Fruit fly (Drosophila melanogaster) whole organism, embryonic: ENCODE results near the gene CG15418.
A peak's percentile ranks its signal among the peaks of the same experiment; 100 is the strongest.

Experiments
- CG11723 ChIP-seq: fragments of 200-800 bp; sonication (Bioruptor generic); optimal IDR thresholded peaks from 2 replicates; lab custom pipeline; 2017; ENCODE audit warnings: missing biosample characterization, mild to moderate bottlenecking, missing genetic modification characterization
- CG13296 ChIP-seq: fragments of 200-800 bp; sonication (Bioruptor generic); optimal IDR thresholded peaks from 3 replicates; lab custom pipeline; 2018; ENCODE audit warnings: missing biosample characterization, mild to moderate bottlenecking, missing genetic modification characterization
- CG13624 ChIP-seq: fragments of 200-800 bp; sonication (Bioruptor generic); optimal IDR thresholded peaks from 2 replicates; lab custom pipeline; 2016; ENCODE audit warnings: missing biosample characterization, missing genetic modification characterization
- CG13894 ChIP-seq: fragments of 200-800 bp; sonication (Bioruptor generic); optimal IDR thresholded peaks from 3 replicates; lab custom pipeline; 2018; ENCODE audit warnings: missing biosample characterization, mild to moderate bottlenecking, missing genetic modification characterization, moderate library complexity
- CG17328 ChIP-seq: fragments of 200-800 bp; sonication (Bioruptor generic); IDR thresholded peaks from 2 replicates; pipeline ENCODE4 v1.3.6; 2022; ENCODE audit warnings: missing biosample characterization, missing genetic modification characterization
- CG17385 ChIP-seq: fragments of 200-800 bp; sonication (Bioruptor generic); optimal IDR thresholded peaks from 3 replicates; lab custom pipeline; 2018; ENCODE audit warnings: missing biosample characterization, mild to moderate bottlenecking, missing genetic modification characterization
- CG2116 ChIP-seq: fragments of 200-800 bp; sonication (Bioruptor generic); optimal IDR thresholded peaks from 3 replicates; lab custom pipeline; 2018; ENCODE audit warnings: missing biosample characterization, mild to moderate bottlenecking, missing genetic modification characterization
- CG2875 ChIP-seq: fragments of 200-800 bp; sonication (Bioruptor generic); optimal IDR thresholded peaks from 2 replicates; lab custom pipeline; 2017; ENCODE audit warnings: missing biosample characterization, mild to moderate bottlenecking, missing genetic modification characterization, missing genetic modification reagents
- CG32772 ChIP-seq: fragments of 200-800 bp; sonication (Bioruptor generic); IDR thresholded peaks from 2 replicates; pipeline ENCODE4 v1.3.6; 2022; ENCODE audit warnings: missing biosample characterization, missing genetic modification characterization
- CG34422 ChIP-seq: fragments of 200-800 bp; sonication (Bioruptor generic); IDR thresholded peaks from 3 replicates; pipeline ENCODE4 v1.3.6; 2022; ENCODE audit warnings: missing biosample characterization, missing genetic modification characterization
- CG3847 ChIP-seq: fragments of 200-800 bp; sonication (Bioruptor generic); IDR thresholded peaks from 2 replicates; pipeline ENCODE4 v1.3.6; 2022; ENCODE audit warnings: missing biosample characterization, missing genetic modification characterization
- CG4730 ChIP-seq: fragments of 200-800 bp; sonication (Bioruptor generic); IDR thresholded peaks from 2 replicates; pipeline ENCODE4 v1.3.6; 2022; ENCODE audit warnings: missing biosample characterization, missing genetic modification characterization
- CG6683 ChIP-seq: fragments of 200-800 bp; sonication (Bioruptor generic); optimal IDR thresholded peaks from 2 replicates; lab custom pipeline; 2017; ENCODE audit warnings: missing biosample characterization, mild to moderate bottlenecking, missing genetic modification characterization, missing genetic modification reagents
- D ChIP-seq, 2 experiments: fragments of 200-800 bp in 1 of 2; fragments of >200 bp in 1 of 2; sonication (Bioruptor generic) in 1 of 2; optimal IDR thresholded peaks; 2 replicates in 1 of 2; 3 replicates in 1 of 2; lab custom pipeline; 2017; ENCODE audit warnings: mild to moderate bottlenecking in 1 of 2, missing biosample characterization in 1 of 2, missing genetic modification characterization in 1 of 2, missing genetic modification reagents in 1 of 2
- Dek ChIP-seq: fragments of 200-800 bp; sonication (Bioruptor generic); optimal IDR thresholded peaks from 3 replicates; lab custom pipeline; 2019; ENCODE audit warnings: missing biosample characterization, mild to moderate bottlenecking, missing genetic modification characterization, moderate library complexity
- Dfd ChIP-seq, 2 experiments: fragments of >200 bp; optimal IDR thresholded peaks; 2 replicates each; lab custom pipeline; 2017; ENCODE audit warnings: missing biosample characterization in 2 of 2, missing genetic modification characterization in 2 of 2
- Hand ChIP-seq: fragments of 200-800 bp; sonication (Bioruptor generic); optimal IDR thresholded peaks from 2 replicates; lab custom pipeline; 2017; ENCODE audit warnings: mild to moderate bottlenecking, missing biosample characterization, missing genetic modification reagents, missing genetic modification characterization
- HmgZ ChIP-seq: fragments of 200-800 bp; sonication (Bioruptor generic); optimal IDR thresholded peaks from 2 replicates; lab custom pipeline; 2018; ENCODE audit warnings: missing biosample characterization, mild to moderate bottlenecking, missing genetic modification characterization
- Jarid2 ChIP-seq: fragments of 200-800 bp; sonication (Bioruptor generic); optimal IDR thresholded peaks from 3 replicates; lab custom pipeline; 2017; ENCODE audit warnings: mild to moderate bottlenecking, missing biosample characterization, missing genetic modification reagents, missing genetic modification characterization
- NFAT ChIP-seq: fragments of 200-800 bp; sonication (Bioruptor generic); IDR thresholded peaks from 2 replicates; pipeline ENCODE4 v1.3.6; 2022; ENCODE audit warnings: missing biosample characterization, missing genetic modification characterization
- Side ChIP-seq: fragments of 200-800 bp; sonication (Bioruptor generic); optimal IDR thresholded peaks from 2 replicates; lab custom pipeline; 2016; ENCODE audit warnings: missing biosample characterization, missing genetic modification characterization
- Sin3A ChIP-seq: fragments of >200 bp; optimal IDR thresholded peaks from 2 replicates; lab custom pipeline; 2018
- Sry-δ ChIP-seq: fragments of 200-800 bp; sonication (Bioruptor generic); optimal IDR thresholded peaks from 2 replicates; lab custom pipeline; 2016; ENCODE audit warnings: missing biosample characterization, missing genetic modification characterization
- Trl ChIP-seq, 3 experiments: fragments of >200 bp in 2 of 3; fragments of 200-800 bp in 1 of 3; sonication (Bioruptor generic) in 1 of 3; optimal IDR thresholded peaks; 2 replicates in 1 of 3; 3 replicates in 2 of 3; lab custom pipeline; 2016 to 2017; ENCODE audit warnings: missing biosample characterization in 1 of 3, missing genetic modification characterization in 1 of 3
- Xrp1 ChIP-seq: fragments of 200-800 bp; sonication (Bioruptor generic); IDR thresholded peaks from 2 replicates; pipeline ENCODE4 v1.3.6; 2022; ENCODE audit warnings: missing biosample characterization, missing genetic modification characterization
- ab ChIP-seq: fragments of 200-800 bp; sonication (Bioruptor generic); optimal IDR thresholded peaks from 2 replicates; lab custom pipeline; 2016; ENCODE audit warnings: missing biosample characterization, missing genetic modification characterization
- da ChIP-seq: fragments of 200-800 bp; sonication (Bioruptor generic); optimal IDR thresholded peaks from 2 replicates; lab custom pipeline; 2016; ENCODE audit warnings: missing biosample characterization, missing genetic modification characterization
- dimm ChIP-seq: fragments of 200-800 bp; sonication (Bioruptor generic); IDR thresholded peaks from 2 replicates; pipeline ENCODE4 v1.3.6; 2022; ENCODE audit warnings: missing biosample characterization, missing genetic modification characterization
- dm ChIP-seq: fragments of 200-800 bp; sonication (Bioruptor generic); optimal IDR thresholded peaks from 3 replicates; lab custom pipeline; 2016; ENCODE audit warnings: missing biosample characterization, missing genetic modification characterization
- dmrt11E ChIP-seq: fragments of 200-800 bp; sonication (Bioruptor generic); optimal IDR thresholded peaks from 3 replicates; lab custom pipeline; 2018; ENCODE audit warnings: missing biosample characterization, mild to moderate bottlenecking, missing genetic modification characterization, moderate library complexity
- dmrt99B ChIP-seq: fragments of 200-800 bp; sonication (Bioruptor generic); optimal IDR thresholded peaks from 2 replicates; lab custom pipeline; 2018; ENCODE audit warnings: missing biosample characterization, mild to moderate bottlenecking, missing genetic modification characterization, moderate library complexity
- en ChIP-seq: fragments of 200-800 bp; sonication (Bioruptor generic); optimal IDR thresholded peaks from 2 replicates; lab custom pipeline; 2016; ENCODE audit warnings: missing biosample characterization, missing genetic modification characterization
- eve ChIP-seq, 2 experiments: fragments of >200 bp; optimal IDR thresholded peaks; 2 replicates each; lab custom pipeline; 2017; ENCODE audit warnings: missing biosample characterization in 2 of 2, missing genetic modification characterization in 2 of 2
- gcm ChIP-seq: fragments of 200-800 bp; sonication (Bioruptor generic); optimal IDR thresholded peaks from 2 replicates; lab custom pipeline; 2019; ENCODE audit warnings: missing biosample characterization, mild to moderate bottlenecking, missing genetic modification characterization, moderate library complexity
- gcm2 ChIP-seq: fragments of 200-800 bp; sonication (Bioruptor generic); optimal IDR thresholded peaks from 2 replicates; lab custom pipeline; 2016; ENCODE audit warnings: missing biosample characterization, missing genetic modification characterization
- gt ChIP-seq: fragments of 200-800 bp; sonication (Bioruptor generic); IDR thresholded peaks from 2 replicates; pipeline ENCODE4 v1.3.6; 2022; ENCODE audit warnings: missing biosample characterization, missing genetic modification characterization
- hkb ChIP-seq, 2 experiments: fragments of 200-800 bp in 1 of 2; fragments of >200 bp in 1 of 2; sonication (Bioruptor generic) in 1 of 2; IDR thresholded peaks in 1 of 2; optimal IDR thresholded peaks in 1 of 2; 2 replicates each; pipeline versions ENCODE4 v1.3.6 to Lab custom; 2017 to 2022; ENCODE audit warnings: missing biosample characterization in 1 of 2, missing genetic modification characterization in 1 of 2
- kah ChIP-seq: fragments of 200-800 bp; sonication (Bioruptor generic); optimal IDR thresholded peaks from 2 replicates; lab custom pipeline; 2018; ENCODE audit warnings: missing biosample characterization, mild to moderate bottlenecking, missing genetic modification characterization
- kni ChIP-seq: fragments of 200-800 bp; sonication (Bioruptor generic); optimal IDR thresholded peaks from 3 replicates; lab custom pipeline; 2017; ENCODE audit warnings: mild to moderate bottlenecking, missing biosample characterization, missing genetic modification reagents, missing genetic modification characterization
- luna ChIP-seq: fragments of 200-800 bp; sonication (Bioruptor generic); optimal IDR thresholded peaks from 2 replicates; lab custom pipeline; 2016; ENCODE audit warnings: missing biosample characterization, missing genetic modification characterization
- pfk ChIP-seq: fragments of 200-800 bp; sonication (Bioruptor generic); optimal IDR thresholded peaks from 2 replicates; lab custom pipeline; 2018; ENCODE audit warnings: missing biosample characterization, mild to moderate bottlenecking, missing genetic modification characterization, moderate library complexity
- ranshi ChIP-seq: fragments of 200-800 bp; sonication (Bioruptor generic); IDR thresholded peaks from 2 replicates; pipeline ENCODE4 v1.3.6; 2022; ENCODE audit warnings: missing biosample characterization, missing genetic modification characterization
- sc ChIP-seq, 3 experiments: fragments of >200 bp in 2 of 3; fragments of 200-800 bp in 1 of 3; sonication (Bioruptor generic) in 1 of 3; optimal IDR thresholded peaks; 2 replicates in 2 of 3; 3 replicates in 1 of 3; lab custom pipeline; 2017; ENCODE audit warnings: mild to moderate bottlenecking in 1 of 3, missing biosample characterization in 1 of 3, missing genetic modification characterization in 1 of 3, missing genetic modification reagents in 1 of 3
- scrt ChIP-seq: fragments of 200-800 bp; sonication (Bioruptor generic); optimal IDR thresholded peaks from 2 replicates; lab custom pipeline; 2018; ENCODE audit warnings: missing biosample characterization, mild to moderate bottlenecking, missing genetic modification characterization, moderate library complexity
- sqz ChIP-seq: fragments of 200-800 bp; sonication (Bioruptor generic); optimal IDR thresholded peaks from 3 replicates; lab custom pipeline; 2018; ENCODE audit warnings: missing biosample characterization, mild to moderate bottlenecking, missing genetic modification characterization
- tin ChIP-seq: fragments of 200-800 bp; sonication (Bioruptor generic); optimal IDR thresholded peaks from 3 replicates; lab custom pipeline; 2016; ENCODE audit warnings: missing biosample characterization, missing genetic modification characterization
- twi ChIP-seq: fragments of 200-800 bp; optimal IDR thresholded peaks from 2 replicates; lab custom pipeline; 2019; ENCODE audit warnings: missing biosample characterization, mild to moderate bottlenecking, missing genetic modification characterization, moderate library complexity
- wek ChIP-seq: fragments of 200-800 bp; sonication (Bioruptor generic); optimal IDR thresholded peaks from 3 replicates; lab custom pipeline; 2018; ENCODE audit warnings: missing biosample characterization, mild to moderate bottlenecking, missing genetic modification characterization, moderate library complexity
- zen2 ChIP-seq: fragments of 200-800 bp; sonication (Bioruptor generic); IDR thresholded peaks from 3 replicates; pipeline ENCODE4 v1.3.6; 2022; ENCODE audit warnings: missing biosample characterization, missing genetic modification characterization; ENCODE audit not compliant: partially characterized antibody

Gene CG15418

DNA sequence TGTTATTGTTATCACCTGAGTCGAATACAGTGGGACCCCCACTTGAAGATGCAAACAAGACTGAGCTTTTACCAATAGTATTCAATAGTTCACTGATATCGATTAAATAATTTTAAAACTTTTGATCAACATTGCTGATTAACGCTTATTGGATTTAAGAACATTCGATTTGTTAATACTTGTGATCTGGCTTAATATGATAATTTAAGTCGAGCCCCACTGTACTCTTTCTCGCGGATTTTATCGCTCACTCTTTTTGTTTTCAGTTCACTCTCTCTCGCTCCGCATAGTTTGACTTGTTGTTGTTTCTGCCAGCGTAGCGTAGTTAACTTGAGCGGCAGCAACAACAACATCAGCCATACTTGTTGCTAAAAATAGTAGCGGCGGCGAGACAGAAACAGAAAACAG, 34.2 kb upstream of the CG15418 start (continued):
- TF ChIP-seq CG13296 (GFP tag; lab: Kevin White, UChicago), result peak; percentile 98
- peak; percentile 4 for TF ChIP-seq kah (GFP tag; lab: Kevin White, UChicago)
- no peak for TF ChIP-seq Dfd (GFP tag; optimal IDR thresholded peaks at IDR 0.05; lab: Kevin White, UChicago)
- peak; percentile 97 for TF ChIP-seq kni
- TF ChIP-seq Side, result peak; percentile 99
- peak; percentile 99 for TF ChIP-seq Xrp1 (GFP tag; lab: Robert Waterston, UW)
- peak; percentile 97 for TF ChIP-seq dmrt11E (tag; lab: Kevin White, UChicago)
- no peak for TF ChIP-seq Sin3A (lab: Kevin White, UChicago)
- TF ChIP-seq gcm (GFP tag; lab: Kevin White, UChicago), result peak; percentile 99
- TF ChIP-seq D (optimal IDR thresholded peaks at IDR 0.05; lab: Kevin White, UChicago), result no peak
- TF ChIP-seq D (GFP tag; optimal IDR thresholded peaks at IDR 0.05; lab: Kevin White, UChicago), result peak; percentile 98
- TF ChIP-seq luna (GFP tag; lab: Kevin White, UChicago), result peak; percentile 96
- peak; percentile 97 for TF ChIP-seq sqz (GFP tag; lab: Kevin White, UChicago)
- TF ChIP-seq hkb (optimal IDR thresholded peaks at IDR 0.05; lab: Kevin White, UChicago), result no peak
- TF ChIP-seq hkb (GFP tag; IDR thresholded peaks at IDR 0.05; lab: Robert Waterston, UW), result peak; percentile 99
- peak; percentile 94 for TF ChIP-seq CG4730
- TF ChIP-seq ab, result peak; percentile 94
- TF ChIP-seq scrt, result peak; percentile 97
- TF ChIP-seq CG34422 (GFP tag; lab: Robert Waterston, UW), result peak; percentile 98
- peak; percentile 97 for TF ChIP-seq CG2875 (GFP tag; lab: Kevin White, UChicago)
- peak; percentile 98 for TF ChIP-seq CG11723 (GFP tag; lab: Kevin White, UChicago)
- peak; percentile 98 for TF ChIP-seq Dek (tag; lab: Kevin White, UChicago)
- peak; percentile 98 for TF ChIP-seq Hand (GFP tag; lab: Kevin White, UChicago)
- peak; percentile 88 for TF ChIP-seq Jarid2 (GFP tag; lab: Kevin White, UChicago)
- TF ChIP-seq dm (GFP tag; lab: Kevin White, UChicago), result peak; percentile 96
- peak; percentile 98 for TF ChIP-seq tin (GFP tag; lab: Kevin White, UChicago)
- TF ChIP-seq dmrt99B, result peak; percentile 99
- TF ChIP-seq CG17385 (GFP tag; lab: Kevin White, UChicago), result peak; percentile 97
- peak; percentile 98 for TF ChIP-seq NFAT (GFP tag; lab: Robert Waterston, UW)
- peak; percentile 97 for TF ChIP-seq en
- TF ChIP-seq gt (GFP tag; lab: Robert Waterston, UW), result peak; percentile 95
- TF ChIP-seq sc (optimal IDR thresholded peaks at IDR 0.05; lab: Kevin White, UChicago), result no peak
- TF ChIP-seq sc (GFP tag; optimal IDR thresholded peaks at IDR 0.05; lab: Kevin White, UChicago), result peak; percentile 98
- TF ChIP-seq twi (tag; lab: Kevin White, UChicago), result peak; percentile 96
- TF ChIP-seq CG6683 (GFP tag; lab: Kevin White, UChicago), result peak; percentile 96
- peak; percentile 96 for TF ChIP-seq gcm2 (GFP tag; lab: Kevin White, UChicago)
- peak; percentile 97 for TF ChIP-seq CG13894 (tag; lab: Kevin White, UChicago)
- TF ChIP-seq CG17328, result peak; percentile 97
- peak; percentile 76 for TF ChIP-seq Sry-δ
- peak; percentile 95 for TF ChIP-seq dimm (GFP tag; lab: Robert Waterston, UW)
- TF ChIP-seq CG13624 (GFP tag; lab: Kevin White, UChicago), result peak; percentile 99
- TF ChIP-seq CG32772 (GFP tag; lab: Robert Waterston, UW), result peak; percentile 97
- TF ChIP-seq da (GFP tag; lab: Kevin White, UChicago), result peak; percentile 92
- TF ChIP-seq zen2 (GFP tag; lab: Robert Waterston, UW), result no peak
- peak in 1 of 2 experiments; percentile 99 for TF ChIP-seq eve (GFP tag; optimal IDR thresholded peaks at IDR 0.05; lab: Kevin White, UChicago)
- TF ChIP-seq HmgZ (tag; lab: Kevin White, UChicago), result peak; percentile 99
- TF ChIP-seq pfk (GFP tag; lab: Kevin White, UChicago), result peak; percentile 76
- TF ChIP-seq wek, result peak; percentile 96
- peak; percentile 86 for TF ChIP-seq CG2116 (GFP tag; lab: Kevin White, UChicago)
- peak; percentile 98 for TF ChIP-seq CG3847 (GFP tag; lab: Robert Waterston, UW)
- peak; percentile 78 to 89 for TF ChIP-seq Trl (optimal IDR thresholded peaks at IDR 0.05; lab: Kevin White, UChicago)
- peak; percentile 98 for TF ChIP-seq Trl (GFP tag; optimal IDR thresholded peaks at IDR 0.05; lab: Kevin White, UChicago)
- peak; percentile 98 for TF ChIP-seq ranshi (GFP tag; lab: Robert Waterston, UW)
